Fruit fly (Drosophila melanogaster) S2 (cell line): ENCODE measurements around the gene CG45116.
A peak's percentile ranks its signal among the peaks of the same experiment; 100 is the strongest.

Experiments
- CG8478 ChIP-seq: fragments of >200 bp; optimal IDR thresholded peaks from 2 replicates; lab custom pipeline; 2018
- CTCF ChIP-seq, 2 experiments: fragments of >200 bp; optimal IDR thresholded peaks; 2 replicates each; lab custom pipeline; 2018

The CG45116 gene

DNA sequence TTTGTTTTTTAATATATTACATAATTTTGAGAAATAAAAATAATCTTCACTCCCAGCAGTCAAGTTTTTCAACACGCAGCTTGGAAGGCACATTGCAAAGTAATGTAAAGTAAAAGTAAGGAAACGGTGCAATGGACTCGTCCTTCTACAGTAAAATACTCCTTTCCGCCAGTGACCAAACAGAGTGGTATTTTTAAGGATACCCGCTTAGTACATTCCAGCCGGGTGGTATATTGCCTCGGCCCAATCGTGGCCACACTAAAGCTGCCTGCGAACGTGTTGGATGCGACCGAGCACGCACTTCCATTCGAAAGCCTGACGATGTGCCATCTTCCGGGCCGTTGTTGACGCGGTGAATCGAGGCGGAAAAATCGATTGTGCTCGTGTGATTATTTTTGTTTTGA, 49.9 kb downstream of the CG45116 start, which contains the start of gene SPoCk:
Gene SPoCk, plus strand, starts transcription at position 298 of the 404 bp plus-strand sequence.
- TF ChIP-seq CTCF (optimal IDR thresholded peaks at IDR 0.05; lab: Kevin White, UChicago) (peak; percentile 37 to 46), CG8478 (no peak)
